Worm (Caenorhabditis elegans) whole organism, L1 larva: ENCODE data around the gene C45G9.10.

Experiments used
- C16A3.4 ChIP-seq: fragments of 150-350 bp; optimal IDR thresholded peaks from 2 replicates; lab custom pipeline; 2014; ENCODE audit warnings: missing biosample characterization, missing genetic modification characterization
- C34B4.2 ChIP-seq: sonication (generic microtip); optimal IDR thresholded peaks from 2 replicates; lab custom pipeline; 2017; ENCODE audit warnings: mild to moderate bottlenecking, missing genetic modification characterization, missing compliant biosample characterization
- F16B12.6 ChIP-seq: fragments of 150-350 bp; optimal IDR thresholded peaks from 2 replicates; lab custom pipeline; 2014; ENCODE audit warnings: missing biosample characterization, missing genetic modification characterization
- Y116A8C.19 ChIP-seq: sonication (generic microtip); optimal IDR thresholded peaks from 2 replicates; lab custom pipeline; 2016; ENCODE audit warnings: missing compliant biosample characterization, missing genetic modification characterization, borderline replicate concordance
- aha-1 ChIP-seq: fragments of 150-350 bp; optimal IDR thresholded peaks from 2 replicates; lab custom pipeline; 2014; ENCODE audit warnings: missing biosample characterization, missing genetic modification characterization
- ama-1 ChIP-seq: fragments of 150-350 bp; optimal IDR thresholded peaks from 2 replicates; lab custom pipeline; 2014
- blmp-1 ChIP-seq: fragments of 150-350 bp; optimal IDR thresholded peaks from 2 replicates; lab custom pipeline; 2014; ENCODE audit warnings: missing biosample characterization, missing genetic modification characterization
- ceh-63 ChIP-seq: fragments of 200-800 bp; sonication (Bioruptor generic); optimal IDR thresholded peaks from 2 replicates; lab custom pipeline; 2018; ENCODE audit warnings: mild to moderate bottlenecking, missing genetic modification characterization, missing compliant biosample characterization
- ceh-8 ChIP-seq: fragments of 200-800 bp; sonication (Bioruptor generic); optimal IDR thresholded peaks from 2 replicates; lab custom pipeline; 2018; ENCODE audit warnings: mild to moderate bottlenecking, missing genetic modification characterization, moderate library complexity, missing compliant biosample characterization
- ces-1 ChIP-seq: fragments of 150-350 bp; optimal IDR thresholded peaks from 2 replicates; lab custom pipeline; 2014; ENCODE audit warnings: missing biosample characterization, missing genetic modification reagents, missing genetic modification characterization
- dpl-1 ChIP-seq, 3 experiments: fragments of 150-350 bp in 2 of 3; sonication (generic microtip) in 1 of 3; optimal IDR thresholded peaks; 2 replicates each; lab custom pipeline; 2014 to 2017; ENCODE audit warnings: missing biosample characterization in 3 of 3, missing genetic modification characterization in 3 of 3, missing genetic modification reagents in 3 of 3
- dsc-1 ChIP-seq: sonication (generic microtip); optimal IDR thresholded peaks from 2 replicates; lab custom pipeline; 2016; ENCODE audit warnings: mild to moderate bottlenecking, missing genetic modification characterization, missing compliant biosample characterization
- egl-13 ChIP-seq: sonication (generic microtip); optimal IDR thresholded peaks from 2 replicates; lab custom pipeline; 2016; ENCODE audit warnings: missing genotype, missing genetic modification reagents, missing genetic modification characterization, missing compliant biosample characterization
- elt-2 ChIP-seq: sonication (generic microtip); optimal IDR thresholded peaks from 2 replicates; lab custom pipeline; 2016; ENCODE audit warnings: missing genetic modification characterization, mild to moderate bottlenecking, inconsistent platforms, missing compliant biosample characterization, missing genetic modification reagents
- ets-5 ChIP-seq: fragments of 200-800 bp; sonication (Bioruptor generic); IDR thresholded peaks from 2 replicates; pipeline ENCODE4 v1.3.6; 2022; ENCODE audit warnings: missing genetic modification characterization, missing compliant biosample characterization
- fos-1 ChIP-seq: fragments of 150-350 bp; optimal IDR thresholded peaks from 2 replicates; lab custom pipeline; 2014; ENCODE audit warnings: missing biosample characterization, missing genetic modification characterization
- hpl-2 ChIP-seq: fragments of 150-350 bp; optimal IDR thresholded peaks from 2 replicates; lab custom pipeline; 2014; ENCODE audit warnings: missing biosample characterization, missing genetic modification reagents, missing genetic modification characterization
- isw-1 ChIP-seq: fragments of 200-800 bp; sonication (Bioruptor generic); IDR thresholded peaks from 2 replicates; pipeline ENCODE4 v1.3.6; 2022; ENCODE audit warnings: missing genetic modification characterization, missing compliant biosample characterization
- lin-13 ChIP-seq: fragments of 150-350 bp; optimal IDR thresholded peaks from 2 replicates; lab custom pipeline; 2014; ENCODE audit warnings: missing biosample characterization, missing genetic modification reagents, missing genetic modification characterization
- lin-14 ChIP-seq: fragments of 200-800 bp; sonication (Bioruptor generic); optimal IDR thresholded peaks from 2 replicates; lab custom pipeline; 2018; ENCODE audit warnings: mild to moderate bottlenecking, missing genetic modification characterization, moderate library complexity, missing compliant biosample characterization
- lin-15B ChIP-seq: fragments of 150-350 bp; sonication (generic microtip); optimal IDR thresholded peaks from 3 replicates; lab custom pipeline; 2014; ENCODE audit warnings: missing biosample characterization, missing genetic modification characterization
- lin-39 ChIP-seq: fragments of 150-350 bp; optimal IDR thresholded peaks from 2 replicates; lab custom pipeline; 2014; ENCODE audit warnings: missing biosample characterization, missing genetic modification reagents, missing genetic modification characterization
- lir-3 ChIP-seq: sonication (generic microtip); optimal IDR thresholded peaks from 2 replicates; lab custom pipeline; 2016; ENCODE audit warnings: mild to moderate bottlenecking, missing genetic modification characterization, moderate library complexity, missing compliant biosample characterization; ENCODE audit not compliant: poor library complexity
- lsy-2 ChIP-seq, 2 experiments: fragments of 150-350 bp; optimal IDR thresholded peaks; 2 replicates each; lab custom pipeline; 2014; ENCODE audit warnings: missing biosample characterization in 2 of 2, missing genetic modification characterization in 2 of 2
- mab-9 ChIP-seq: fragments of 200-800 bp; sonication (Bioruptor generic); IDR thresholded peaks from 2 replicates; pipeline ENCODE4 v1.3.6; 2022; ENCODE audit warnings: missing genetic modification reagents, missing genetic modification characterization, missing compliant biosample characterization
- mdl-1 ChIP-seq, 2 experiments: fragments of 150-350 bp; optimal IDR thresholded peaks; 2 replicates each; lab custom pipeline; 2014 to 2017; ENCODE audit warnings: missing biosample characterization in 2 of 2, missing genetic modification characterization in 2 of 2, inconsistent platforms in 1 of 2
- mep-1 ChIP-seq: fragments of 150-350 bp; optimal IDR thresholded peaks from 2 replicates; lab custom pipeline; 2014; ENCODE audit warnings: missing biosample characterization, missing genetic modification characterization
- nhr-11 ChIP-seq: fragments of 150-350 bp; optimal IDR thresholded peaks from 2 replicates; lab custom pipeline; 2014; ENCODE audit warnings: missing biosample characterization, missing genetic modification characterization
- nhr-12 ChIP-seq: sonication (generic microtip); optimal IDR thresholded peaks from 2 replicates; lab custom pipeline; 2017; ENCODE audit warnings: missing biosample characterization, missing genetic modification characterization
- nhr-19 ChIP-seq: fragments of 200-800 bp; sonication (Bioruptor generic); conservative IDR thresholded peaks from 2 replicates; pipeline ENCODE4 v1.3.6; 2022; ENCODE audit warnings: missing genetic modification characterization, missing compliant biosample characterization
- nhr-20 ChIP-seq: sonication (generic microtip); optimal IDR thresholded peaks from 2 replicates; lab custom pipeline; 2016; ENCODE audit warnings: mild to moderate bottlenecking, missing genetic modification characterization, missing compliant biosample characterization
- nhr-47 ChIP-seq: sonication (generic microtip); optimal IDR thresholded peaks from 2 replicates; lab custom pipeline; 2016; ENCODE audit warnings: mild to moderate bottlenecking, missing genetic modification characterization, moderate library complexity, missing compliant biosample characterization
- nhr-71 ChIP-seq: sonication (generic microtip); optimal IDR thresholded peaks from 2 replicates; lab custom pipeline; 2016; ENCODE audit warnings: mild to moderate bottlenecking, missing genetic modification characterization, moderate library complexity, missing compliant biosample characterization
- nhr-77 ChIP-seq: fragments of 150-350 bp; optimal IDR thresholded peaks from 2 replicates; lab custom pipeline; 2014; ENCODE audit warnings: missing biosample characterization, missing genetic modification characterization
- pag-3 ChIP-seq: sonication (generic microtip); optimal IDR thresholded peaks from 2 replicates; lab custom pipeline; 2017; ENCODE audit warnings: missing genetic modification characterization, mild to moderate bottlenecking, missing compliant biosample characterization, antibody characterized with exemption, borderline replicate concordance; ENCODE audit not compliant: insufficient read depth
- pqm-1 ChIP-seq: sonication (generic microtip); optimal IDR thresholded peaks from 3 replicates; lab custom pipeline; 2017; ENCODE audit warnings: missing biosample characterization, missing genetic modification characterization
- rnt-1 ChIP-seq: sonication (generic microtip); optimal IDR thresholded peaks from 2 replicates; lab custom pipeline; 2016; ENCODE audit warnings: mild to moderate bottlenecking, missing genetic modification characterization, moderate library complexity, missing compliant biosample characterization
- skn-1 ChIP-seq: fragments of 150-350 bp; optimal IDR thresholded peaks from 2 replicates; lab custom pipeline; 2014; ENCODE audit warnings: missing biosample characterization, missing genetic modification characterization
- snu-23 ChIP-seq: sonication (generic microtip); optimal IDR thresholded peaks from 2 replicates; lab custom pipeline; 2016; ENCODE audit warnings: missing genetic modification characterization, missing compliant biosample characterization
- sox-4 ChIP-seq: sonication (generic microtip); optimal IDR thresholded peaks from 2 replicates; lab custom pipeline; 2016; ENCODE audit warnings: missing genetic modification characterization, missing compliant biosample characterization
- sup-37 ChIP-seq: fragments of 200-800 bp; sonication (Bioruptor generic); optimal IDR thresholded peaks from 2 replicates; lab custom pipeline; 2018; ENCODE audit warnings: mild to moderate bottlenecking, missing genetic modification characterization, missing compliant biosample characterization
- swsn-7 ChIP-seq: sonication (generic microtip); optimal IDR thresholded peaks from 2 replicates; lab custom pipeline; 2016; ENCODE audit warnings: missing genetic modification characterization, missing compliant biosample characterization
- tbx-2 ChIP-seq: sonication (generic microtip); optimal IDR thresholded peaks from 2 replicates; lab custom pipeline; 2016; ENCODE audit warnings: missing genetic modification characterization, missing compliant biosample characterization
- unc-30 ChIP-seq: sonication (generic microtip); optimal IDR thresholded peaks from 2 replicates; lab custom pipeline; 2017; ENCODE audit warnings: missing biosample characterization, missing genetic modification characterization
- xbp-1 ChIP-seq: sonication (generic microtip); optimal IDR thresholded peaks from 2 replicates; lab custom pipeline; 2016; ENCODE audit warnings: missing genetic modification characterization, missing compliant biosample characterization
- zag-1 ChIP-seq: fragments of 150-350 bp; optimal IDR thresholded peaks from 2 replicates; lab custom pipeline; 2014; ENCODE audit warnings: missing biosample characterization, missing genetic modification characterization
- ztf-11 ChIP-seq, 2 experiments: sonication (generic microtip); optimal IDR thresholded peaks; 2 replicates each; lab custom pipeline; 2016 to 2017; ENCODE audit warnings: missing genetic modification characterization in 2 of 2, missing biosample characterization in 1 of 2, missing compliant biosample characterization in 1 of 2
- ztf-4 ChIP-seq: fragments of 150-350 bp; optimal IDR thresholded peaks from 2 replicates; lab custom pipeline; 2014; ENCODE audit warnings: missing biosample characterization, missing genetic modification characterization

C45G9.10 gene

DNA sequence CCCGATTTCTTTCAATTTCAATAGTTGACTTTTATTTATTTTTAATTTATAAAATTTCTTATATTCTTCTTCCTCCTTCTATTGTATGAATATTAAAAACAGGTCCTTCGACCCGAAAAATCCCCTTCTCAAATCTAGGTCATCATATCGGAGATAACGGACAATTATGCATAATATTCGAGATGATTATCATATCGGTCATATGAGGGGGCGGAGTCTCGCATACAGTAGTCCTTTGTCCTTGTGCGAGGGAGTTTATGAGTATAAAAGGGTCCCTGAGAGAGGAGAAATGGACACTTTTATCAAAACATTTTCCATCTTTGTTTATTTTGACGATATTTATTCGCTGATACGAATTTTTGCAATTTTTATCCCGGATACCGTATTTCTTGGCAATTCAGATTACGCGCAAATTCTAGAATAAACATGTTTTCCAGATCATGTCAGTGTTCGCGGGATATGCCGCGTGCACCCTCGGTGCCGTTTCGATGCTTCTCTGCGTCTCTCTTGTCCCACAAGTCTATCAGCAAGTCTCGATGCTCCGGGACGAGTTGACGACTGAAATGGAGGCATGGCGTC lies 45.3 kb upstream of the C45G9.10 start, which contains the start of gene dpy-17:
Gene dpy-17, plus strand, starts transcription at position 438 of the 579 bp plus-strand sequence.
- TF ChIP-seq ceh-63 (GFP tag; lab: Kevin White, UChicago) (no peak), pag-3 (tag; lab: Kevin White, UChicago) (no peak), lin-15B (tag; lab: Kevin White, UChicago) (no peak), aha-1 (no peak), lin-13 (GFP tag; lab: Kevin White, UChicago) (no peak), unc-30 (tag; lab: Kevin White, UChicago) (no peak), zag-1 (tag; lab: Kevin White, UChicago) (no peak), dsc-1 (tag; lab: Kevin White, UChicago) (no peak), mab-9 (GFP tag; lab: Robert Waterston, UW) (no peak), tbx-2 (tag; lab: Kevin White, UChicago) (no peak), ztf-4 (tag; lab: Kevin White, UChicago) (no peak), ama-1 (lab: Kevin White, UChicago) (no peak), sup-37 (GFP tag; lab: Kevin White, UChicago) (no peak), lsy-2 (tag; optimal IDR thresholded peaks at IDR 0.05; lab: Kevin White, UChicago) (no peak), nhr-11 (tag; lab: Kevin White, UChicago) (no peak), nhr-71 (tag; lab: Kevin White, UChicago) (no peak), snu-23 (GFP tag; lab: Kevin White, UChicago) (no peak), fos-1 (no peak), sox-4 (tag; lab: Kevin White, UChicago) (no peak), elt-2 (tag; lab: Kevin White, UChicago) (no peak)

DNA sequence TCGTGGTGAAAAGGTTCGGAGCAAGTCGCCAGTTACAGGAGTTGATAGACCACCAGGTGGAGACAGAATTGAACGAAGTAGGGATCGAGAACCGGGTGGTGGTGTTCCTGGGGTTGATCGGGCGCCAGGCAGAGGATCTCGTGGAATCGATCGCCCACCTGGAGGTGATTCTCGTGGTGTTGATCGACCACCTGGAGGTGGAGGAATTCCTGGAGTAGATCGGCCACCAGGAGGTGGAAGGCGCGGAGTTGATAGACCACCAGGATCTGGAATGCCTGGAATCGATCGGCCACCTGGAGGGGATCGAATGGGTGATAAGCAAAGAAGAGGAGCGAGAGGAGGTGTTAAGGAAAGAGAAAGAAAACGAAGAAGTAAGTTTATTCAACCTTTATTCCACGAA lies 43.8 kb upstream of the C45G9.10 start:
- no peak for TF ChIP-seq hpl-2 (GFP tag; lab: Kevin White, UChicago)
- no peak for TF ChIP-seq ces-1 (GFP tag; lab: Kevin White, UChicago)
- no peak for TF ChIP-seq ceh-8
- no peak for TF ChIP-seq egl-13 (tag; lab: Kevin White, UChicago)
- no peak for TF ChIP-seq ztf-11 (tag; optimal IDR thresholded peaks at IDR 0.05; lab: Kevin White, UChicago)
- no peak for TF ChIP-seq blmp-1 (tag; lab: Kevin White, UChicago)
- no peak for TF ChIP-seq mdl-1 (tag; optimal IDR thresholded peaks at IDR 0.05; lab: Kevin White, UChicago)
- no peak for TF ChIP-seq ama-1 (lab: Kevin White, UChicago)
- TF ChIP-seq C34B4.2: no peak
- TF ChIP-seq lsy-2 (tag; optimal IDR thresholded peaks at IDR 0.05; lab: Kevin White, UChicago): no peak
- TF ChIP-seq lin-13 (GFP tag; lab: Kevin White, UChicago): no peak
- TF ChIP-seq Y116A8C.19: no peak
- TF ChIP-seq pqm-1 (tag; lab: Kevin White, UChicago): no peak
- no peak for TF ChIP-seq dpl-1 (GFP tag; optimal IDR thresholded peaks at IDR 0.05; lab: Kevin White, UChicago)
- no peak for TF ChIP-seq swsn-7
- no peak for TF ChIP-seq dsc-1 (tag; lab: Kevin White, UChicago)
- TF ChIP-seq xbp-1: no peak
- TF ChIP-seq nhr-19: no peak

DNA sequence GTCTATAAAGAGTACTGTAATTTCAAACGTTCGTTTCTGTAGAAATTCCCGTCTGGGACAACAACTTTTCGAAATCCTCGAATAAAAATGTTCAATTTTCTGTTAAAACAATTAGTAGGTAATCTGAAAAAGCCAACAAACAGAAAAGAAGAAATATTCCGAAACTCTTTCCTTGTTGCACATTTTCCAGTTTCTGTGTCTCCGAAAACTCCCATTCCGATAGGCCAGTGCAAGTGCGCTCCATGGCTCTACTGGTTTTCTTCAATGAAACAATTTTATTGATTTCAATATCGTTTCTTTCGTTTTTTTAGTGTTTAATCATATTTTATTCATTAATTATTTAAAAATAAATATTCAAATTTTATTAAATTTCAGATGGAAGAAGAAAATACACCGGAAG lies 40.9 kb upstream of the C45G9.10 start, which contains the start of gene F54D8.6:
Gene F54D8.6, plus strand, starts transcription at position 370 of the 400 bp plus-strand sequence.
- no peak for TF ChIP-seq ztf-4 (tag; lab: Kevin White, UChicago)
- TF ChIP-seq lin-39: no peak
- no peak for TF ChIP-seq ets-5
- peak; percentile 46 to 81 for TF ChIP-seq lsy-2 (tag; optimal IDR thresholded peaks at IDR 0.05; lab: Kevin White, UChicago)
- peak; percentile 31 for TF ChIP-seq swsn-7
- peak; percentile 37 for TF ChIP-seq F16B12.6 (tag; lab: Kevin White, UChicago)
- peak in 1 of 2 experiments; percentile 28 for TF ChIP-seq mdl-1 (tag; optimal IDR thresholded peaks at IDR 0.05; lab: Kevin White, UChicago)
- TF ChIP-seq isw-1: peak; percentile 27; the same call in 1 of the 2 replicates
- TF ChIP-seq skn-1 (tag; lab: Kevin White, UChicago): peak; percentile 74
- TF ChIP-seq rnt-1 (tag; lab: Kevin White, UChicago): peak; percentile 82
- TF ChIP-seq lir-3 (tag; lab: Kevin White, UChicago): peak; percentile 56
- TF ChIP-seq lin-14 (GFP tag; lab: Kevin White, UChicago): peak; percentile 56
- peak; percentile 77 for TF ChIP-seq C16A3.4
- TF ChIP-seq nhr-47 (tag; lab: Kevin White, UChicago): peak; percentile 37
- peak; percentile 37; the same call in 1 of the 2 replicates for TF ChIP-seq nhr-19
- no peak for TF ChIP-seq nhr-77
- TF ChIP-seq snu-23 (GFP tag; lab: Kevin White, UChicago): peak; percentile 57
- TF ChIP-seq egl-13 (tag; lab: Kevin White, UChicago): no peak
- TF ChIP-seq mep-1 (tag; lab: Kevin White, UChicago): peak; percentile 67
- TF ChIP-seq nhr-20 (tag; lab: Kevin White, UChicago): peak; percentile 47
- peak; percentile 46 for TF ChIP-seq xbp-1
- TF ChIP-seq nhr-71 (tag; lab: Kevin White, UChicago): peak; percentile 42
- no peak for TF ChIP-seq nhr-12 (tag; lab: Kevin White, UChicago)
